Worm (Caenorhabditis elegans) whole organism, mixed stage, embryonic: Measurements from ENCODE around the gene gmn-1.

Experiments
- blmp-1 ChIP-seq: fragments of 150-350 bp; optimal IDR thresholded peaks from 2 replicates; lab custom pipeline; 2014; ENCODE audit warnings: missing biosample characterization, missing genetic modification characterization
- flh-1 ChIP-seq: fragments of 200-800 bp; sonication (Bioruptor generic); optimal IDR thresholded peaks from 2 replicates; lab custom pipeline; 2018; ENCODE audit warnings: mild to moderate bottlenecking, missing genetic modification characterization, moderate library complexity, missing compliant biosample characterization
- lin-13 ChIP-seq: fragments of 150-350 bp; optimal IDR thresholded peaks from 2 replicates; lab custom pipeline; 2014; ENCODE audit warnings: missing biosample characterization, missing genetic modification characterization
- lsy-2 ChIP-seq: fragments of 150-350 bp; optimal IDR thresholded peaks from 2 replicates; lab custom pipeline; 2014; ENCODE audit warnings: missing biosample characterization, missing genetic modification characterization
- nhr-12 ChIP-seq: fragments of 150-350 bp; optimal IDR thresholded peaks from 2 replicates; lab custom pipeline; 2014; ENCODE audit warnings: missing biosample characterization, missing genetic modification characterization
- pha-4 ChIP-seq: fragments of 150-350 bp; optimal IDR thresholded peaks from 2 replicates; lab custom pipeline; 2018; ENCODE audit warnings: missing biosample characterization, missing genetic modification reagents, missing genetic modification characterization
- snpc-4 ChIP-seq: fragments of 150-350 bp; optimal IDR thresholded peaks from 2 replicates; lab custom pipeline; 2014; ENCODE audit warnings: missing biosample characterization, missing genetic modification characterization
- unc-120 ChIP-seq: sonication (generic microtip); optimal IDR thresholded peaks from 2 replicates; lab custom pipeline; 2017; ENCODE audit warnings: missing genetic modification characterization, missing compliant biosample characterization; ENCODE audit not compliant: poor library complexity, severe bottlenecking
- unc-39 ChIP-seq: fragments of 150-350 bp; optimal IDR thresholded peaks from 2 replicates; lab custom pipeline; 2014; ENCODE audit warnings: missing biosample characterization, missing genetic modification characterization
- unc-62 ChIP-seq: fragments of 150-350 bp; optimal IDR thresholded peaks from 2 replicates; lab custom pipeline; 2014; ENCODE audit warnings: missing biosample characterization, missing genetic modification reagents, missing genetic modification characterization

ce11 chrIII:12270391-12270790 lies 45.3 kb upstream of the gmn-1 start:
- TF ChIP-seq unc-62 (GFP tag; lab: Kevin White, UChicago) = no peak
- no peak for TF ChIP-seq snpc-4
- no peak for TF ChIP-seq unc-39
- TF ChIP-seq lsy-2 (tag; lab: Kevin White, UChicago) = no peak
- TF ChIP-seq nhr-12 (tag; lab: Kevin White, UChicago) = no peak
- no peak for TF ChIP-seq pha-4 (tag; lab: Kevin White, UChicago)
- TF ChIP-seq lin-13 (tag; lab: Kevin White, UChicago) = no peak
- TF ChIP-seq flh-1 (GFP tag; lab: Kevin White, UChicago) = no peak
- TF ChIP-seq blmp-1 (tag; lab: Kevin White, UChicago) = no peak
- no peak for TF ChIP-seq unc-120 (tag; lab: Kevin White, UChicago)
